Worm (Caenorhabditis elegans) whole organism, L1 larva: ENCODE measurements around the gene T09B9.1.

Source experiments
- ama-1 ChIP-seq: fragments of 150-350 bp; optimal IDR thresholded peaks from 2 replicates; lab custom pipeline; 2014
- ets-5 ChIP-seq: fragments of 200-800 bp; sonication (Bioruptor generic); IDR thresholded peaks from 2 replicates; pipeline ENCODE4 v1.3.6; 2022; ENCODE audit warnings: missing genetic modification characterization, missing compliant biosample characterization
- lin-13 ChIP-seq: fragments of 150-350 bp; optimal IDR thresholded peaks from 2 replicates; lab custom pipeline; 2014; ENCODE audit warnings: missing biosample characterization, missing genetic modification reagents, missing genetic modification characterization
- mdl-1 ChIP-seq, 2 experiments: fragments of 150-350 bp; optimal IDR thresholded peaks; 2 replicates each; lab custom pipeline; 2014 to 2017; ENCODE audit warnings: missing biosample characterization in 2 of 2, missing genetic modification characterization in 2 of 2, inconsistent platforms in 1 of 2
- nhr-11 ChIP-seq: fragments of 150-350 bp; optimal IDR thresholded peaks from 2 replicates; lab custom pipeline; 2014; ENCODE audit warnings: missing biosample characterization, missing genetic modification characterization
- nhr-12 ChIP-seq: sonication (generic microtip); optimal IDR thresholded peaks from 2 replicates; lab custom pipeline; 2017; ENCODE audit warnings: missing biosample characterization, missing genetic modification characterization
- nhr-76 ChIP-seq: sonication (generic microtip); optimal IDR thresholded peaks from 2 replicates; lab custom pipeline; 2017; ENCODE audit warnings: missing biosample characterization, missing genetic modification characterization
- nhr-77 ChIP-seq: fragments of 150-350 bp; optimal IDR thresholded peaks from 2 replicates; lab custom pipeline; 2014; ENCODE audit warnings: missing biosample characterization, missing genetic modification characterization
- pqm-1 ChIP-seq: sonication (generic microtip); optimal IDR thresholded peaks from 3 replicates; lab custom pipeline; 2017; ENCODE audit warnings: missing biosample characterization, missing genetic modification characterization
- sptf-1 ChIP-seq: fragments of 150-350 bp; optimal IDR thresholded peaks from 2 replicates; lab custom pipeline; 2014; ENCODE audit warnings: missing biosample characterization, missing genetic modification characterization
- tlp-1 ChIP-seq: fragments of 150-350 bp; optimal IDR thresholded peaks from 2 replicates; lab custom pipeline; 2014; ENCODE audit warnings: missing biosample characterization, missing genetic modification characterization
- zip-4 ChIP-seq: fragments of 200-800 bp; sonication (Bioruptor generic); optimal IDR thresholded peaks from 2 replicates; lab custom pipeline; 2018; ENCODE audit warnings: mild to moderate bottlenecking, missing genetic modification characterization, moderate library complexity, missing compliant biosample characterization
- ztf-4 ChIP-seq: fragments of 150-350 bp; optimal IDR thresholded peaks from 2 replicates; lab custom pipeline; 2014; ENCODE audit warnings: missing biosample characterization, missing genetic modification characterization

ce11 chrX:9803603-9804002 is 46.5 kb downstream of the T09B9.1 start:
- TF ChIP-seq pqm-1 (tag; lab: Kevin White, UChicago) (no peak), zip-4 (GFP tag; lab: Kevin White, UChicago) (no peak), ama-1 (lab: Kevin White, UChicago) (no peak), nhr-77 (tag; lab: Kevin White, UChicago) (no peak), tlp-1 (tag; lab: Kevin White, UChicago) (no peak), ztf-4 (tag; lab: Kevin White, UChicago) (no peak), lin-13 (GFP tag; lab: Kevin White, UChicago) (no peak), nhr-11 (tag; lab: Kevin White, UChicago) (no peak), mdl-1 (tag; optimal IDR thresholded peaks at IDR 0.05; lab: Kevin White, UChicago) (no peak), nhr-76 (tag; lab: Kevin White, UChicago) (no peak), sptf-1 (tag; lab: Kevin White, UChicago) (no peak), ets-5 (GFP tag; lab: Robert Waterston, UW) (no peak), nhr-12 (no peak)
